Fruit fly (Drosophila melanogaster) whole organism, adult: ENCODE results near the gene upd3.

Source experiments
- CG14711 ChIP-seq: fragments of 200-800 bp; sonication (Bioruptor generic); optimal IDR thresholded peaks from 2 replicates; lab custom pipeline; 2018; ENCODE audit warnings: missing biosample characterization, mild to moderate bottlenecking, missing genetic modification characterization, moderate library complexity
- CG5204 ChIP-seq: fragments of 200-800 bp; sonication (Bioruptor generic); optimal IDR thresholded peaks from 2 replicates; lab custom pipeline; 2016; ENCODE audit warnings: missing biosample characterization, missing genetic modification characterization
- CG7045 ChIP-seq: fragments of 200-800 bp; sonication (Bioruptor generic); optimal IDR thresholded peaks from 2 replicates; lab custom pipeline; 2017; ENCODE audit warnings: missing biosample characterization, mild to moderate bottlenecking, missing genetic modification characterization
- Clk ChIP-seq: fragments of 200-800 bp; sonication (Bioruptor generic); optimal IDR thresholded peaks from 2 replicates; lab custom pipeline; 2017; ENCODE audit warnings: missing biosample characterization, missing genetic modification characterization
- Crg-1 ChIP-seq: fragments of 200-800 bp; sonication (Bioruptor generic); optimal IDR thresholded peaks from 2 replicates; lab custom pipeline; 2016; ENCODE audit warnings: missing biosample characterization, missing genetic modification characterization
- Hr96 ChIP-seq: fragments of 200-800 bp; sonication (Bioruptor generic); optimal IDR thresholded peaks from 2 replicates; lab custom pipeline; 2016; ENCODE audit warnings: missing biosample characterization, missing genetic modification characterization
- Mnt ChIP-seq: fragments of 200-800 bp; sonication (Bioruptor generic); optimal IDR thresholded peaks from 2 replicates; lab custom pipeline; 2016; ENCODE audit warnings: missing biosample characterization, mild to moderate bottlenecking, missing genetic modification characterization
- bab1 ChIP-seq: fragments of 200-800 bp; sonication (Bioruptor generic); optimal IDR thresholded peaks from 3 replicates; lab custom pipeline; 2019; ENCODE audit warnings: missing biosample characterization, mild to moderate bottlenecking, missing genetic modification characterization, moderate library complexity
- cic ChIP-seq: fragments of 200-800 bp; sonication (Bioruptor generic); optimal IDR thresholded peaks from 2 replicates; lab custom pipeline; 2017; ENCODE audit warnings: missing biosample characterization, mild to moderate bottlenecking, missing genetic modification characterization, moderate library complexity
- kay ChIP-seq: fragments of 200-800 bp; sonication (Bioruptor generic); peaks from one replicate; lab custom pipeline; 2016; ENCODE audit warnings: missing biosample characterization, missing genetic modification characterization, borderline replicate concordance
- ovo ChIP-seq: fragments of 200-800 bp; sonication (Bioruptor generic); optimal IDR thresholded peaks from 2 replicates; lab custom pipeline; 2016; ENCODE audit warnings: missing biosample characterization, missing genetic modification characterization
- toe ChIP-seq: fragments of 200-800 bp; sonication (Bioruptor generic); optimal IDR thresholded peaks from 2 replicates; lab custom pipeline; 2016; ENCODE audit warnings: missing biosample characterization, missing genetic modification characterization

dm6 chrX:18300775-18301316 is 23.8 kb downstream of the upd3 start:
- no peak for TF ChIP-seq Mnt (GFP tag; lab: Kevin White, UChicago)
- no peak for TF ChIP-seq Clk (GFP tag; lab: Kevin White, UChicago)
- no peak for TF ChIP-seq bab1 (GFP tag; lab: Kevin White, UChicago)
- no peak for TF ChIP-seq Crg-1 (GFP tag; lab: Kevin White, UChicago)
- TF ChIP-seq Hr96 (GFP tag; lab: Kevin White, UChicago) = no peak
- TF ChIP-seq toe (GFP tag; lab: Kevin White, UChicago) = no peak
- no peak for TF ChIP-seq cic (GFP tag; lab: Kevin White, UChicago)
- TF ChIP-seq ovo (GFP tag; lab: Kevin White, UChicago) = no peak
- TF ChIP-seq CG7045 (GFP tag; lab: Kevin White, UChicago) = no peak
- TF ChIP-seq CG14711 = no peak
- no peak for TF ChIP-seq CG5204
- TF ChIP-seq kay = no peak
